Worm (Caenorhabditis elegans): ENCODE measurements around the gene K06A9.1.

ce11 chrX:1504529-1505080, 42.7 kb upstream of the K06A9.1 start:
- TF ChIP-seq nhr-237 (tag; optimal IDR thresholded peaks at IDR 0.05): peak; percentile 65
- TF ChIP-seq mdl-1 (tag; optimal IDR thresholded peaks at IDR 0.05): peak in 1 of 2 experiments; percentile 99
- TF ChIP-seq pag-3 (tag; optimal IDR thresholded peaks at IDR 0.05; ENCODE audit: borderline replicate concordance, insufficient read depth): no peak
- TF ChIP-seq pqm-1 (tag; optimal IDR thresholded peaks at IDR 0.05): no peak
- TF ChIP-seq ceh-8 (GFP tag; optimal IDR thresholded peaks at IDR 0.05): no peak
